Worm (Caenorhabditis elegans) whole organism, late embryonic: Measurements from ENCODE around the gene W08F4.13.

Experiments used
- C38D4.7 ChIP-seq: fragments of 200-800 bp; sonication (Bioruptor generic); optimal IDR thresholded peaks from 2 replicates; lab custom pipeline; 2018; ENCODE audit warnings: mild to moderate bottlenecking, missing genetic modification characterization, moderate library complexity, missing compliant biosample characterization
- Y22D7AL.16 ChIP-seq: sonication (generic microtip); optimal IDR thresholded peaks from 2 replicates; lab custom pipeline; 2016; ENCODE audit warnings: missing genetic modification characterization, missing compliant biosample characterization
- ceh-18 ChIP-seq: sonication (generic microtip); optimal IDR thresholded peaks from 2 replicates; lab custom pipeline; 2016; ENCODE audit warnings: missing genetic modification characterization, missing compliant biosample characterization
- ceh-19 ChIP-seq: fragments of 200-800 bp; sonication (Bioruptor generic); optimal IDR thresholded peaks from 2 replicates; lab custom pipeline; 2018; ENCODE audit warnings: mild to moderate bottlenecking, missing genetic modification characterization, missing compliant biosample characterization
- ceh-2 ChIP-seq: sonication (generic microtip); optimal IDR thresholded peaks from 2 replicates; lab custom pipeline; 2016; ENCODE audit warnings: missing genotype, missing genetic modification characterization, missing compliant biosample characterization
- ceh-22 ChIP-seq: sonication (generic microtip); optimal IDR thresholded peaks from 2 replicates; lab custom pipeline; 2017; ENCODE audit warnings: missing biosample characterization, missing genetic modification characterization
- ceh-24 ChIP-seq: sonication (generic microtip); optimal IDR thresholded peaks from 2 replicates; lab custom pipeline; 2016; ENCODE audit warnings: mild to moderate bottlenecking, missing genetic modification characterization, missing compliant biosample characterization
- ceh-30 ChIP-seq: fragments of 150-350 bp; optimal IDR thresholded peaks from 2 replicates; lab custom pipeline; 2014; ENCODE audit warnings: missing biosample characterization, missing genetic modification characterization
- ceh-45 ChIP-seq: fragments of 200-800 bp; sonication (Bioruptor generic); IDR thresholded peaks from 2 replicates; pipeline ENCODE4 v1.3.6; 2022; ENCODE audit warnings: missing genetic modification reagents, missing genetic modification characterization, missing compliant biosample characterization
- ceh-9 ChIP-seq: sonication (generic microtip); optimal IDR thresholded peaks from 2 replicates; lab custom pipeline; 2016; ENCODE audit warnings: mild to moderate bottlenecking, missing genetic modification characterization, inconsistent platforms, missing compliant biosample characterization
- che-1 ChIP-seq: sonication (generic microtip); optimal IDR thresholded peaks from 2 replicates; lab custom pipeline; 2016; ENCODE audit warnings: mild to moderate bottlenecking, missing genetic modification characterization, missing compliant biosample characterization
- dmd-4 ChIP-seq: sonication (generic microtip); optimal IDR thresholded peaks from 2 replicates; lab custom pipeline; 2016; ENCODE audit warnings: borderline replicate concordance, missing genetic modification characterization, missing compliant biosample characterization
- dve-1 ChIP-seq: sonication (generic microtip); optimal IDR thresholded peaks from 2 replicates; lab custom pipeline; 2017; ENCODE audit warnings: antibody characterized with exemption, mild to moderate bottlenecking, missing genetic modification characterization, missing compliant biosample characterization
- elt-4 ChIP-seq: sonication (generic microtip); optimal IDR thresholded peaks from 2 replicates; lab custom pipeline; 2016; ENCODE audit warnings: missing genetic modification characterization, missing compliant biosample characterization
- ets-4 ChIP-seq: sonication (generic microtip); optimal IDR thresholded peaks from 2 replicates; lab custom pipeline; 2016; ENCODE audit warnings: missing genetic modification characterization, missing compliant biosample characterization
- eyg-1 ChIP-seq: sonication (generic microtip); optimal IDR thresholded peaks from 2 replicates; lab custom pipeline; 2016; ENCODE audit warnings: missing genotype, missing genetic modification characterization, missing compliant biosample characterization
- fax-1 ChIP-seq: sonication (generic microtip); optimal IDR thresholded peaks from 2 replicates; lab custom pipeline; 2016; ENCODE audit warnings: missing genotype, missing genetic modification characterization, missing compliant biosample characterization
- fkh-10 ChIP-seq: fragments of 150-350 bp; optimal IDR thresholded peaks from 2 replicates; lab custom pipeline; 2014; ENCODE audit warnings: missing biosample characterization, missing genetic modification reagents, missing genetic modification characterization
- hlh-13 ChIP-seq: fragments of 200-800 bp; sonication (Bioruptor generic); optimal IDR thresholded peaks from 2 replicates; lab custom pipeline; 2018; ENCODE audit warnings: mild to moderate bottlenecking, missing genetic modification characterization, missing compliant biosample characterization
- hlh-30 ChIP-seq: sonication (generic microtip); optimal IDR thresholded peaks from 2 replicates; lab custom pipeline; 2017; ENCODE audit warnings: antibody characterized with exemption, missing genetic modification characterization, missing compliant biosample characterization; ENCODE audit not compliant: insufficient read depth
- hlh-6 ChIP-seq: sonication (generic microtip); optimal IDR thresholded peaks from 2 replicates; lab custom pipeline; 2016; ENCODE audit warnings: missing genotype, missing genetic modification characterization, missing compliant biosample characterization
- hlh-8 ChIP-seq: sonication (generic microtip); optimal IDR thresholded peaks from 2 replicates; lab custom pipeline; 2016; ENCODE audit warnings: missing genotype, missing genetic modification characterization, missing compliant biosample characterization
- lim-6 ChIP-seq: sonication (generic microtip); optimal IDR thresholded peaks from 2 replicates; lab custom pipeline; 2016; ENCODE audit warnings: missing genetic modification characterization, missing compliant biosample characterization
- nhr-11 ChIP-seq: fragments of 150-350 bp; optimal IDR thresholded peaks from 2 replicates; lab custom pipeline; 2014; ENCODE audit warnings: missing biosample characterization, missing genetic modification characterization
- nhr-232 ChIP-seq: sonication (generic microtip); optimal IDR thresholded peaks from 2 replicates; lab custom pipeline; 2016; ENCODE audit warnings: missing genetic modification characterization, missing compliant biosample characterization
- npax-4 ChIP-seq: sonication (generic microtip); optimal IDR thresholded peaks from 2 replicates; lab custom pipeline; 2016; ENCODE audit warnings: missing genetic modification characterization, missing compliant biosample characterization
- odd-2 ChIP-seq: sonication (generic microtip); optimal IDR thresholded peaks from 2 replicates; lab custom pipeline; 2017; ENCODE audit warnings: antibody characterized with exemption, mild to moderate bottlenecking, missing genetic modification characterization, missing compliant biosample characterization
- pat-9 ChIP-seq: fragments of 200-800 bp; sonication (Bioruptor generic); optimal IDR thresholded peaks from 2 replicates; lab custom pipeline; 2018; ENCODE audit warnings: mild to moderate bottlenecking, missing genetic modification characterization, moderate library complexity, missing compliant biosample characterization
- pha-2 ChIP-seq: sonication (generic microtip); optimal IDR thresholded peaks from 2 replicates; lab custom pipeline; 2017; ENCODE audit warnings: mild to moderate bottlenecking, missing genetic modification characterization, missing compliant biosample characterization
- pqm-1 ChIP-seq: sonication (generic microtip); optimal IDR thresholded peaks from 2 replicates; lab custom pipeline; 2016; ENCODE audit warnings: missing genetic modification characterization, missing compliant biosample characterization
- pros-1 ChIP-seq: fragments of 150-350 bp; optimal IDR thresholded peaks from 2 replicates; lab custom pipeline; 2014; ENCODE audit warnings: missing biosample characterization, missing genetic modification reagents, missing genetic modification characterization
- ref-2 ChIP-seq: sonication (generic microtip); optimal IDR thresholded peaks from 2 replicates; lab custom pipeline; 2016; ENCODE audit warnings: missing genetic modification characterization, missing compliant biosample characterization
- sdc-2 ChIP-seq: sonication (generic microtip); optimal IDR thresholded peaks from 2 replicates; lab custom pipeline; 2016; ENCODE audit warnings: missing genotype, missing genetic modification characterization, missing compliant biosample characterization
- sox-2 ChIP-seq: fragments of 200-800 bp; sonication (Bioruptor generic); IDR thresholded peaks from 2 replicates; pipeline ENCODE4 v1.3.6; 2022; ENCODE audit warnings: missing genetic modification reagents, missing genetic modification characterization, missing compliant biosample characterization
- sox-4 ChIP-seq: sonication (generic microtip); optimal IDR thresholded peaks from 2 replicates; lab custom pipeline; 2017; ENCODE audit warnings: mild to moderate bottlenecking, missing genetic modification characterization, inconsistent platforms, missing compliant biosample characterization
- ttx-3 ChIP-seq: sonication (generic microtip); optimal IDR thresholded peaks from 2 replicates; lab custom pipeline; 2016; ENCODE audit warnings: missing genetic modification reagents, missing genetic modification characterization, missing compliant biosample characterization
- unc-3 ChIP-seq, 2 experiments: fragments of 200-800 bp in 1 of 2; sonication (Bioruptor generic) in 1 of 2; sonication (generic microtip) in 1 of 2; conservative IDR thresholded peaks in 1 of 2; optimal IDR thresholded peaks in 1 of 2; 2 replicates each; pipeline versions ENCODE4 v1.3.6 to Lab custom; 2016 to 2022; ENCODE audit warnings: missing compliant biosample characterization in 2 of 2, missing genetic modification characterization in 2 of 2, missing genetic modification reagents in 1 of 2
- unc-42 ChIP-seq: sonication (generic microtip); optimal IDR thresholded peaks from 2 replicates; lab custom pipeline; 2016; ENCODE audit warnings: missing genotype, missing genetic modification characterization, missing compliant biosample characterization
- zip-5 ChIP-seq: sonication (generic microtip); optimal IDR thresholded peaks from 2 replicates; lab custom pipeline; 2016; ENCODE audit warnings: missing genetic modification characterization, missing compliant biosample characterization

Gene W08F4.13

DNA sequence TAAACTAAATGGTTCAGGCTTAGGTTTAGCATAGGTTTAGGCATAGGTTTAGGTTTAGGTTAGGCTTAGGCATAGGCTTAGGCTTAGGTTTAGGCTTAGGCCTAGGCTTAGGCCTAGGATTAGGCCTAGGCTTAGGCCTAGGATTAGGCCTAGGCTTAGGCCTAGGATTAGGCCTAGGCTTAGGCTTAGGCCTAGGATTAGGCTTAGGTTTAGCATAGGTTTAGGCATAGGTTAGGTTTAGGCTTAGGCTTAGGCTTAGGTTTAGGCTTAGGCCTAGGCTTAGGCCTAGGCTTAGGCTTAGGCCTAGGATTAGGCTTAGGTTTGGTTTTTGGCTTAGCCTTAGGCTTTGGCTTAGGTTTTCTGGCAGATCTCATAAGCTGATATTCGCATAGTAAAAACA, 11.0 kb upstream of the W08F4.13 start:
- peak; percentile 91 for TF ChIP-seq dve-1 (tag; lab: Kevin White, UChicago)

ce11 chrII:574064-574463, 10.5 kb upstream of the W08F4.13 start:
- TF ChIP-seq ref-2 (tag; lab: Kevin White, UChicago) (no peak), hlh-8 (no peak), hlh-6 (no peak), hlh-13 (GFP tag; lab: Kevin White, UChicago) (no peak), ceh-2 (tag; lab: Kevin White, UChicago) (no peak), che-1 (tag; lab: Kevin White, UChicago) (no peak), sdc-2 (tag; lab: Kevin White, UChicago) (no peak), eyg-1 (no peak), nhr-11 (tag; lab: Kevin White, UChicago) (no peak), nhr-232 (no peak), pros-1 (tag; lab: Kevin White, UChicago) (no peak), Y22D7AL.16 (tag; lab: Kevin White, UChicago) (no peak), ceh-30 (tag; lab: Kevin White, UChicago) (no peak), unc-3 (GFP tag; conservative IDR thresholded peaks at IDR 0.05; lab: Robert Waterston, UW) (no peak), unc-3 (tag; optimal IDR thresholded peaks at IDR 0.05; lab: Kevin White, UChicago) (no peak), ceh-45 (GFP tag; lab: Robert Waterston, UW) (no peak), sox-2 (no peak), hlh-30 (tag; lab: Kevin White, UChicago) (no peak), ceh-22 (no peak), ttx-3 (tag; lab: Kevin White, UChicago) (no peak), fax-1 (no peak)
- TF ChIP-seq, all 69 proteins: peak for 0

- TF ChIP-seq fkh-10 (GFP tag; lab: Kevin White, UChicago) (no peak), ceh-9 (tag; lab: Kevin White, UChicago) (no peak), dmd-4 (tag; lab: Kevin White, UChicago) (no peak), lim-6 (tag; lab: Kevin White, UChicago) (no peak), pha-2 (tag; lab: Kevin White, UChicago) (no peak), ets-4 (no peak), ceh-19 (GFP tag; lab: Kevin White, UChicago) (no peak)
- TF ChIP-seq, all 69 proteins: peak for 0
Observed at ce11 chrII:577632-578031, 7.0 kb upstream of the W08F4.13 start, which contains the start of gene W08F4.7. TSS of gene W08F4.7 (minus strand) at chrII:577732.

DNA sequence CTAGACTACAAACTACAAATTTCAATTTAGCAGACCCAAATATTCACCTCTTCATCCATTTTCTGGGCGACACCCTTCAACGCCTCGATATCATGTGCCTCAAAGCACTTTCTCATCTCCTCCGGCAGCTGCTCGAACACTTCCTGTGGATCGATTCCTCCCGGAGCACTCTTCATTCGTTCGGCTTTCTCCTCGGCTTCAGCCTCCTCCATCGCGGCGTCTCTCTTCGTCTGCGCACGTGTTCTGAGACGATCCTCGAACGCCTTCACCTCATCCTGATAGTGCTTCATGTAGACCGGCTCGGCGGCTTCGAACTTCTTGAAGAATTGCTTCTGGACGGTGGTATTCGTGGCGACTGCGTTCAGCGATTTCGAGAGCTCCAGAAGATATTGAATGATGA, 5.8 kb upstream of the W08F4.13 start:
- TF ChIP-seq elt-4: no peak
- no peak for TF ChIP-seq sox-2
- no peak for TF ChIP-seq nhr-232

- TF ChIP-seq zip-5 (tag; lab: Kevin White, UChicago) (no peak), unc-42 (tag; lab: Kevin White, UChicago) (peak; percentile 7)
Observed at ce11 chrII:580189-580643, 4.4 kb upstream of the W08F4.13 start, which contains the start of the genes cdc-37 and W08F4.3. TSS of gene cdc-37 (minus strand) at chrII:580593. TSS of gene W08F4.3 (plus strand) at chrII:580602.

- TF ChIP-seq pqm-1: no peak
- no peak for TF ChIP-seq sdc-2 (tag; lab: Kevin White, UChicago)
- no peak for TF ChIP-seq C38D4.7
- no peak for TF ChIP-seq npax-4 (tag; lab: Kevin White, UChicago)
- no peak for TF ChIP-seq pat-9 (tag; lab: Kevin White, UChicago)
- no peak for TF ChIP-seq ceh-2 (tag; lab: Kevin White, UChicago)
- no peak for TF ChIP-seq ceh-18 (tag; lab: Kevin White, UChicago)
- TF ChIP-seq sox-4 (tag; lab: Kevin White, UChicago): no peak
- no peak for TF ChIP-seq hlh-8
- no peak for TF ChIP-seq odd-2
- TF ChIP-seq zip-5 (tag; lab: Kevin White, UChicago): no peak
- TF ChIP-seq eyg-1: no peak
- TF ChIP-seq ceh-45 (GFP tag; lab: Robert Waterston, UW): no peak
- no peak for TF ChIP-seq ceh-24 (tag; lab: Kevin White, UChicago)
- TF ChIP-seq, all 69 proteins: peak for 0
Observed at ce11 chrII:581983-582382, 2.6 kb upstream of the W08F4.13 start.
